Worm (Caenorhabditis elegans) whole organism, mixed stage, embryonic: ENCODE results near the gene T03E6.9.

Experiments
- elt-1 ChIP-seq: sonication (generic microtip); optimal IDR thresholded peaks from 2 replicates; lab custom pipeline; 2017; ENCODE audit warnings: missing genetic modification characterization, mild to moderate bottlenecking, missing compliant biosample characterization, antibody characterized with exemption, moderate library complexity, borderline replicate concordance; ENCODE audit not compliant: insufficient read depth
- lin-13 ChIP-seq: fragments of 150-350 bp; optimal IDR thresholded peaks from 2 replicates; lab custom pipeline; 2014; ENCODE audit warnings: missing biosample characterization, missing genetic modification characterization
- nhr-2 ChIP-seq: fragments of 150-350 bp; optimal IDR thresholded peaks from 2 replicates; lab custom pipeline; 2014; ENCODE audit warnings: missing biosample characterization, missing genetic modification characterization
- unc-120 ChIP-seq: sonication (generic microtip); optimal IDR thresholded peaks from 2 replicates; lab custom pipeline; 2017; ENCODE audit warnings: missing genetic modification characterization, missing compliant biosample characterization; ENCODE audit not compliant: poor library complexity, severe bottlenecking
- unc-39 ChIP-seq: fragments of 150-350 bp; optimal IDR thresholded peaks from 2 replicates; lab custom pipeline; 2014; ENCODE audit warnings: missing biosample characterization, missing genetic modification characterization

- TF ChIP-seq unc-39 (tag; lab: Kevin White, UChicago) (no peak), lin-13 (tag; lab: Kevin White, UChicago) (no peak), nhr-2 (tag; lab: Kevin White, UChicago) (no peak), unc-120 (tag; lab: Kevin White, UChicago) (no peak), elt-1 (tag; lab: Kevin White, UChicago) (no peak)
Observed at ce11 chrV:16605463-16605862, 4.9 kb upstream of the T03E6.9 start.
